Fruit fly (Drosophila melanogaster) whole organism, embryonic: ENCODE measurements around the gene CG17207.

Experiments used
- Ada2b ChIP-seq: fragments of 200-800 bp; sonication (Bioruptor generic); IDR thresholded peaks from 2 replicates; pipeline ENCODE4 v1.3.6; 2022; ENCODE audit warnings: missing biosample characterization, missing genetic modification characterization
- Atf-2 ChIP-seq: fragments of 200-800 bp; sonication (Bioruptor generic); optimal IDR thresholded peaks from 2 replicates; lab custom pipeline; 2016; ENCODE audit warnings: missing biosample characterization, missing genetic modification characterization
- CG10979 ChIP-seq: fragments of 200-800 bp; sonication (Bioruptor generic); optimal IDR thresholded peaks from 2 replicates; lab custom pipeline; 2018; ENCODE audit warnings: missing biosample characterization, mild to moderate bottlenecking, missing genetic modification characterization, moderate library complexity
- CG11398 ChIP-seq: fragments of 200-800 bp; sonication (Bioruptor generic); optimal IDR thresholded peaks from 2 replicates; lab custom pipeline; 2016; ENCODE audit warnings: missing biosample characterization, missing genetic modification characterization
- CG11696 ChIP-seq: fragments of 200-800 bp; sonication (Bioruptor generic); IDR thresholded peaks from 2 replicates; pipeline ENCODE4 v1.3.6; 2022; ENCODE audit warnings: missing biosample characterization, missing genetic modification characterization
- CG12391 ChIP-seq: fragments of 200-800 bp; sonication (Bioruptor generic); optimal IDR thresholded peaks from 3 replicates; lab custom pipeline; 2018; ENCODE audit warnings: missing biosample characterization, mild to moderate bottlenecking, missing genetic modification characterization, moderate library complexity
- CG12659 ChIP-seq: fragments of 200-800 bp; sonication (Bioruptor generic); optimal IDR thresholded peaks from 3 replicates; lab custom pipeline; 2017; ENCODE audit warnings: mild to moderate bottlenecking, missing biosample characterization, missing genetic modification reagents, missing genetic modification characterization
- CG13624 ChIP-seq: fragments of 200-800 bp; sonication (Bioruptor generic); optimal IDR thresholded peaks from 2 replicates; lab custom pipeline; 2016; ENCODE audit warnings: missing biosample characterization, missing genetic modification characterization
- CG15269 ChIP-seq: fragments of 200-800 bp; sonication (Bioruptor generic); optimal IDR thresholded peaks from 2 replicates; lab custom pipeline; 2018; ENCODE audit warnings: missing biosample characterization, mild to moderate bottlenecking, missing genetic modification characterization, moderate library complexity
- CG1529 ChIP-seq: fragments of 200-800 bp; sonication (Bioruptor generic); optimal IDR thresholded peaks from 3 replicates; lab custom pipeline; 2018; ENCODE audit warnings: missing biosample characterization, missing genetic modification characterization
- CG16863 ChIP-seq: fragments of 200-800 bp; sonication (Bioruptor generic); optimal IDR thresholded peaks from 3 replicates; lab custom pipeline; 2016; ENCODE audit warnings: missing biosample characterization, missing genetic modification characterization
- CG1792 ChIP-seq: fragments of 200-800 bp; sonication (Bioruptor generic); optimal IDR thresholded peaks from 2 replicates; lab custom pipeline; 2016; ENCODE audit warnings: missing biosample characterization, missing genetic modification characterization
- CG2116 ChIP-seq: fragments of 200-800 bp; sonication (Bioruptor generic); optimal IDR thresholded peaks from 3 replicates; lab custom pipeline; 2018; ENCODE audit warnings: missing biosample characterization, mild to moderate bottlenecking, missing genetic modification characterization
- CG2889 ChIP-seq: fragments of 200-800 bp; sonication (Bioruptor generic); IDR thresholded peaks from 3 replicates; pipeline ENCODE4 v1.3.6; 2022; ENCODE audit warnings: missing biosample characterization, missing genetic modification characterization
- CG30403 ChIP-seq: fragments of 200-800 bp; sonication (Bioruptor generic); optimal IDR thresholded peaks from 3 replicates; lab custom pipeline; 2016; ENCODE audit warnings: missing biosample characterization, missing genetic modification characterization
- CG31441 ChIP-seq: fragments of 200-800 bp; sonication (Bioruptor generic); IDR thresholded peaks from 2 replicates; pipeline ENCODE4 v1.3.6; 2022; ENCODE audit warnings: missing biosample characterization, missing genetic modification characterization
- CG33213 ChIP-seq: fragments of 200-800 bp; sonication (Bioruptor generic); optimal IDR thresholded peaks from 3 replicates; lab custom pipeline; 2016; ENCODE audit warnings: missing biosample characterization, missing genetic modification characterization
- CG34224 ChIP-seq: fragments of 200-800 bp; sonication (Bioruptor generic); IDR thresholded peaks from 3 replicates; pipeline ENCODE4 v1.3.6; 2022; ENCODE audit warnings: missing biosample characterization, missing genetic modification characterization; ENCODE audit not compliant: partially characterized antibody
- CG3995 ChIP-seq: fragments of 200-800 bp; sonication (Bioruptor generic); optimal IDR thresholded peaks from 3 replicates; lab custom pipeline; 2016; ENCODE audit warnings: missing biosample characterization, missing genetic modification characterization
- CG6254 ChIP-seq: fragments of 200-800 bp; sonication (Bioruptor generic); optimal IDR thresholded peaks from 3 replicates; lab custom pipeline; 2017; ENCODE audit warnings: mild to moderate bottlenecking, missing biosample characterization, missing genetic modification reagents, missing genetic modification characterization
- CG6689 ChIP-seq: fragments of 200-800 bp; sonication (Bioruptor generic); IDR thresholded peaks from 2 replicates; pipeline ENCODE4 v1.3.6; 2022; ENCODE audit warnings: missing biosample characterization, missing genetic modification characterization
- CG6791 ChIP-seq: fragments of 200-800 bp; sonication (Bioruptor generic); IDR thresholded peaks from 3 replicates; pipeline ENCODE4 v1.3.6; 2022; ENCODE audit warnings: missing biosample characterization, missing genetic modification characterization; ENCODE audit not compliant: partially characterized antibody
- CG7271 ChIP-seq: fragments of 200-800 bp; sonication (Bioruptor generic); optimal IDR thresholded peaks from 2 replicates; lab custom pipeline; 2018; ENCODE audit warnings: missing biosample characterization, mild to moderate bottlenecking, missing genetic modification characterization, moderate library complexity
- D19A ChIP-seq: fragments of 200-800 bp; optimal IDR thresholded peaks from 3 replicates; lab custom pipeline; 2019; ENCODE audit warnings: missing biosample characterization, mild to moderate bottlenecking, missing genetic modification characterization, moderate library complexity
- Dll ChIP-seq: fragments of 200-800 bp; sonication (Bioruptor generic); IDR thresholded peaks from 4 replicates; pipeline ENCODE4 v1.3.6; 2022; ENCODE audit warnings: missing biosample characterization, missing genetic modification characterization; ENCODE audit not compliant: partially characterized antibody
- Ets65A ChIP-seq: fragments of 200-800 bp; sonication (Bioruptor generic); peaks from one replicate; lab custom pipeline; 2016; ENCODE audit warnings: missing biosample characterization, missing genetic modification characterization
- Fer2 ChIP-seq: fragments of 200-800 bp; sonication (Bioruptor generic); optimal IDR thresholded peaks from 2 replicates; lab custom pipeline; 2018; ENCODE audit warnings: missing biosample characterization, mild to moderate bottlenecking, missing genetic modification characterization, moderate library complexity
- Gsc ChIP-seq: fragments of 200-800 bp; sonication (Bioruptor generic); IDR thresholded peaks from 2 replicates; pipeline ENCODE4 v1.3.6; 2022; ENCODE audit warnings: missing biosample characterization, missing genetic modification characterization
- Hr39 ChIP-seq: fragments of >200 bp; optimal IDR thresholded peaks from 2 replicates; lab custom pipeline; 2017
- Med ChIP-seq: fragments of 200-800 bp; sonication (Bioruptor generic); peaks from one replicate; lab custom pipeline; 2016; ENCODE audit warnings: missing biosample characterization, missing genetic modification characterization, mild to moderate bottlenecking, inconsistent platforms, moderate library complexity
- Meics ChIP-seq: fragments of 200-800 bp; sonication (Bioruptor generic); optimal IDR thresholded peaks from 2 replicates; lab custom pipeline; 2017; ENCODE audit warnings: missing biosample characterization, mild to moderate bottlenecking, missing genetic modification characterization
- Myb ChIP-seq: fragments of 200-800 bp; sonication (Bioruptor generic); optimal IDR thresholded peaks from 2 replicates; lab custom pipeline; 2016; ENCODE audit warnings: missing biosample characterization, missing genetic modification characterization
- NFAT ChIP-seq: fragments of 200-800 bp; sonication (Bioruptor generic); IDR thresholded peaks from 2 replicates; pipeline ENCODE4 v1.3.6; 2022; ENCODE audit warnings: missing biosample characterization, missing genetic modification characterization
- Rfx ChIP-seq: fragments of 200-800 bp; sonication (Bioruptor generic); IDR thresholded peaks from 2 replicates; pipeline ENCODE4 v1.3.6; 2022; ENCODE audit warnings: missing biosample characterization, missing genetic modification characterization
- Sox100B ChIP-seq: fragments of 200-800 bp; sonication (Bioruptor generic); optimal IDR thresholded peaks from 3 replicates; lab custom pipeline; 2018; ENCODE audit warnings: missing biosample characterization, mild to moderate bottlenecking, missing genetic modification characterization
- Taf1 ChIP-seq: fragments of 200-800 bp; sonication (Bioruptor generic); IDR thresholded peaks from 2 replicates; pipeline ENCODE4 v1.3.6; 2022; ENCODE audit warnings: missing biosample characterization, missing genetic modification characterization
- Tbp ChIP-seq: fragments of >200 bp; optimal IDR thresholded peaks from 2 replicates; lab custom pipeline; 2018; ENCODE audit warnings: missing biosample characterization, missing genetic modification characterization
- ara ChIP-seq: fragments of 200-800 bp; sonication (Bioruptor generic); IDR thresholded peaks from 2 replicates; pipeline ENCODE4 v1.3.6; 2022; ENCODE audit warnings: missing biosample characterization, missing genetic modification characterization
- chm ChIP-seq: fragments of 200-800 bp; sonication (Bioruptor generic); IDR thresholded peaks from 2 replicates; pipeline ENCODE4 v1.3.6; 2022; ENCODE audit warnings: missing biosample characterization, missing genetic modification characterization
- ci ChIP-seq: fragments of 200-800 bp; sonication (Bioruptor generic); IDR thresholded peaks from 3 replicates; pipeline ENCODE4 v1.3.6; 2022; ENCODE audit warnings: missing biosample characterization, missing genetic modification characterization
- esg ChIP-seq: fragments of 200-800 bp; sonication (Bioruptor generic); conservative IDR thresholded peaks from 2 replicates; pipeline ENCODE4 v1.3.6; 2022; ENCODE audit warnings: missing biosample characterization, missing genetic modification characterization
- lilli ChIP-seq: fragments of 200-800 bp; sonication (Bioruptor generic); optimal IDR thresholded peaks from 3 replicates; lab custom pipeline; 2016; ENCODE audit warnings: missing biosample characterization, missing genetic modification characterization
- pzg ChIP-seq: fragments of 200-800 bp; sonication (Bioruptor generic); optimal IDR thresholded peaks from 3 replicates; lab custom pipeline; 2018; ENCODE audit warnings: missing biosample characterization, mild to moderate bottlenecking, missing genetic modification characterization, moderate library complexity
- row ChIP-seq: fragments of 200-800 bp; sonication (Bioruptor generic); IDR thresholded peaks from 3 replicates; pipeline ENCODE4 v1.3.6; 2022; ENCODE audit warnings: missing biosample characterization, missing genetic modification characterization
- sens ChIP-seq: fragments of 200-800 bp; sonication (Bioruptor generic); peaks from one replicate; lab custom pipeline; 2016; ENCODE audit warnings: missing biosample characterization, missing genetic modification characterization
- sob ChIP-seq: fragments of 200-800 bp; sonication (Bioruptor generic); IDR thresholded peaks from 2 replicates; pipeline ENCODE4 v1.3.6; 2022; ENCODE audit warnings: missing biosample characterization, missing genetic modification characterization
- sr ChIP-seq: fragments of 200-800 bp; sonication (Bioruptor generic); IDR thresholded peaks from 3 replicates; pipeline ENCODE4 v1.3.6; 2022; ENCODE audit warnings: missing biosample characterization, missing genetic modification characterization
- stwl ChIP-seq: fragments of 200-800 bp; sonication (Bioruptor generic); optimal IDR thresholded peaks from 3 replicates; lab custom pipeline; 2018; ENCODE audit warnings: missing biosample characterization, mild to moderate bottlenecking, missing genetic modification characterization, moderate library complexity
- ttk ChIP-seq: fragments of 200-800 bp; sonication (Bioruptor generic); IDR thresholded peaks from 2 replicates; pipeline ENCODE4 v2.1.2; 2022; ENCODE audit warnings: missing biosample characterization, missing genetic modification characterization
- vvl ChIP-seq: fragments of 200-800 bp; sonication (Bioruptor generic); IDR thresholded peaks from 2 replicates; pipeline ENCODE4 v1.3.6; 2022; ENCODE audit warnings: missing biosample characterization, missing genetic modification characterization
- yki ChIP-seq: fragments of >200 bp; optimal IDR thresholded peaks from 3 replicates; lab custom pipeline; 2018

CG17207 gene

dm6 chr3R:12423997-12424396 is 14.9 kb downstream of the CG17207 start:
- TF ChIP-seq sr (GFP tag; lab: Robert Waterston, UW) (peak; percentile 8; the same call in 1 of the 3 replicates), CG6791 (0 out of 3 replicates have a peak, but pooled peaks have one; percentile 34), NFAT (no peak), CG33213 (GFP tag; lab: Kevin White, UChicago) (no peak), Ets65A (GFP tag; lab: Kevin White, UChicago) (peak; percentile 44), stwl (tag; lab: Kevin White, UChicago) (no peak), CG15269 (tag; lab: Kevin White, UChicago) (no peak), Med (GFP tag; lab: Kevin White, UChicago) (peak; percentile 30), CG10979 (no peak)
- TF ChIP-seq, all 482 proteins: peak for 4

DNA sequence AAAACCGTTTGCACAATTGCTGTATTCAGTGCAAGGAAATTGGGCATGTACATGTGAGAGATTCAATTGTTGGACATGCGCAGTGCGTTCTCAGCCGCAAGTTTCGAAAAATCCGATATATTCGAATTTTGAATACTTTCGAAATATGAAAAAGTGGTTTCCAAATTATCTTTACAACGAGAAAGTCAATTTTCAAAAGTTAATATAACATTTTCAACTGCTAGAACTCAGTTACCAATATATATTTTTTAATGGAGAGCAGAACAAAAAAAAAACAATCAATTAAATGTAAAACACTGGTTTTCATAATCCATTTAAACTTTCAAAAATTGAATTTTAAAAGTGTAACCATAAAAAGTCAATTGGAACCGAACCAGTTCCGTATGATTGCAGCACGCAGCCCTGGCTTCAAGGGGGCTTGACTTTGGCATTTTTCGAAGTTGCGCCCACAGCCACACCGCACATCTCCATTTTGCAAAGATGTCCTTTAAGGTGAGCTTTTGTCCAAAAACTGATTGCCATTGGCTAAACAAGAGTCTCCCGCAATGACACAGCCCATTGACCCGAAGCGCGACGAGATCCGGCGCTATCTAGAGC is 16.5 kb downstream of the CG17207 start, which contains the start of the genes Scgbeta and CG17202:
Gene Scgbeta, minus strand, starts transcription at position 51 of the 597 bp plus-strand sequence.
Gene CG17202, plus strand, starts transcription at position 390 of the 597 bp plus-strand sequence.
- TF ChIP-seq CG31441 (GFP tag; lab: Robert Waterston, UW): no peak
- TF ChIP-seq CG11398 (GFP tag; lab: Kevin White, UChicago): peak; percentile 2
- TF ChIP-seq Taf1 (GFP tag; lab: Robert Waterston, UW): no peak
- no peak for TF ChIP-seq Tbp (GFP tag; lab: Kevin White, UChicago)
- TF ChIP-seq Fer2 (tag; lab: Kevin White, UChicago): no peak
- peak; percentile 30 for TF ChIP-seq CG13624 (GFP tag; lab: Kevin White, UChicago)
- TF ChIP-seq sob: no peak
- TF ChIP-seq Ada2b: 0 out of 2 replicates have a peak, but pooled peaks have one; percentile 5
- peak; percentile 67 for TF ChIP-seq CG33213 (GFP tag; lab: Kevin White, UChicago)
- no peak for TF ChIP-seq Atf-2 (GFP tag; lab: Kevin White, UChicago)
- no peak for TF ChIP-seq CG6689
- peak; percentile 7 for TF ChIP-seq CG2116 (GFP tag; lab: Kevin White, UChicago)
- TF ChIP-seq CG6254 (GFP tag; lab: Kevin White, UChicago): no peak
- TF ChIP-seq pzg: peak; percentile 78
- TF ChIP-seq CG2889 (GFP tag; lab: Robert Waterston, UW): no peak
- TF ChIP-seq Rfx (GFP tag; lab: Robert Waterston, UW): 0 out of 2 replicates have a peak, but pooled peaks have one; percentile 40
- no peak for TF ChIP-seq sens (GFP tag; lab: Kevin White, UChicago)
- no peak for TF ChIP-seq yki (lab: Kevin White, UChicago)
- no peak for TF ChIP-seq CG1792 (GFP tag; lab: Kevin White, UChicago)
- TF ChIP-seq CG10979: no peak
- no peak for TF ChIP-seq Meics (GFP tag; lab: Kevin White, UChicago)
- peak; percentile 44 for TF ChIP-seq CG12659 (GFP tag; lab: Kevin White, UChicago)
- 0 out of 3 replicates have a peak, but pooled peaks have one; percentile 29 for TF ChIP-seq ci (GFP tag; lab: Robert Waterston, UW)
- no peak for TF ChIP-seq CG3995 (GFP tag; lab: Kevin White, UChicago)
- peak; percentile 37 for TF ChIP-seq CG30403 (GFP tag; lab: Kevin White, UChicago)
- no peak for TF ChIP-seq Sox100B (GFP tag; lab: Kevin White, UChicago)
- TF ChIP-seq vvl (GFP tag; lab: Robert Waterston, UW): no peak
- TF ChIP-seq CG1529 (GFP tag; lab: Kevin White, UChicago): no peak
- no peak for TF ChIP-seq Dll (GFP tag; lab: Robert Waterston, UW)
- no peak for TF ChIP-seq ttk (GFP tag; lab: Robert Waterston, UW)
- peak; percentile 69 for TF ChIP-seq Med (GFP tag; lab: Kevin White, UChicago)
- TF ChIP-seq ara (GFP tag; lab: Robert Waterston, UW): no peak
- peak; percentile 89 for TF ChIP-seq row (GFP tag; lab: Robert Waterston, UW)
- TF ChIP-seq D19A: no peak
- TF ChIP-seq CG7271: no peak
- TF ChIP-seq CG11696 (GFP tag; lab: Robert Waterston, UW): no peak
- no peak for TF ChIP-seq CG16863 (GFP tag; lab: Kevin White, UChicago)
- no peak for TF ChIP-seq Gsc (GFP tag; lab: Robert Waterston, UW)
- TF ChIP-seq lilli (GFP tag; lab: Kevin White, UChicago): peak; percentile 49
- no peak for TF ChIP-seq esg (GFP tag; lab: Robert Waterston, UW)
- TF ChIP-seq CG12391: peak; percentile 60
- peak; percentile 85 for TF ChIP-seq Myb (GFP tag; lab: Kevin White, UChicago)
- TF ChIP-seq chm: no peak
- no peak for TF ChIP-seq CG34224
- TF ChIP-seq Hr39 (lab: Kevin White, UChicago): no peak
